Worm (Caenorhabditis elegans) whole organism, L1 larva: Measurements from ENCODE around the gene pigg-1.

ENCODE experiments used
- nhr-76 ChIP-seq: sonication (generic microtip); optimal IDR thresholded peaks from 2 replicates; lab custom pipeline; 2017; ENCODE audit warnings: missing biosample characterization, missing genetic modification characterization
- unc-98 ChIP-seq: fragments of 200-800 bp; sonication (Bioruptor generic); IDR thresholded peaks from 2 replicates; pipeline ENCODE4 v1.3.6; 2022; ENCODE audit warnings: missing genetic modification characterization, missing compliant biosample characterization

DNA sequence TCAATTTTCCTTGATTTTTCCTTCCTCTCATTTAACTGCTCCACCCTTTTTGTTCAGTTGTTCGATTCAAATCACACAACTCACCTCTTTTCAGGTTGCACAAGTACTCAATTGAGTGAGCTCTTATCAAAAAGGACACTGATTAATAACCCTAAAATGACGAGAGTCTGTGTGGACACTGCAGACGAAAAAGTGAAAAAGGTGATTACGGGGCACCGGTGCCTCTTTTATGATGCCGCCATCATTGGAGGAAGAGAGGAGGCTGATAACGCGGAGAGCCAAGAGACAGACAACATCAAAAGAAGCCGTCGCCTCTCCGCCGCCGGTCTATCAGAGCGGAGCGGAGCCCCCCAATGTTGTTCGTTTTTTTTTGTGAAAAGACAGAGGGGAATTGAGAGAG lies 25.1 kb upstream of the pigg-1 start, which contains the start of gene sptf-2:
- TF ChIP-seq unc-98 (GFP tag; lab: Robert Waterston, UW) (no peak), nhr-76 (tag; lab: Kevin White, UChicago) (no peak)
